Worm (Caenorhabditis elegans): Measurements from ENCODE around the gene C28H8.2.

- TF ChIP-seq elt-3 (tag; optimal IDR thresholded peaks at IDR 0.05) (no peak), egl-27 (tag; optimal IDR thresholded peaks at IDR 0.05) (no peak), ceh-9 (tag; optimal IDR thresholded peaks at IDR 0.05) (no peak), fos-1 (tag; optimal IDR thresholded peaks at IDR 0.05) (no peak)
These were observed 47.5 kb downstream of the C28H8.2 start for ce11 chrIII:5967640-5968039.
